Fruit fly (Drosophila melanogaster): ENCODE data around the gene CG34280.
A peak's percentile ranks its signal among the peaks of the same experiment; 100 is the strongest.

The CG34280 gene

dm6 chr3R:17391313-17391845 lies 12.1 kb downstream of the CG34280 start, which contains the start of the genes Brf and sds22 (continued):
- TF ChIP-seq psq (GFP tag; optimal IDR thresholded peaks at IDR 0.05) (peak; percentile 85), Hmr (GFP tag; optimal IDR thresholded peaks at IDR 0.05) (peak; percentile 94), NK7.1 (GFP tag; optimal IDR thresholded peaks at IDR 0.05) (peak; percentile 86), TFAM (GFP tag; optimal IDR thresholded peaks at IDR 0.05) (peak; percentile 67), chif (GFP tag; optimal IDR thresholded peaks at IDR 0.05) (peak; percentile 95 to 96), gsb (GFP tag; IDR thresholded peaks at IDR 0.05) (peak; percentile 75), CG4617 (GFP tag; optimal IDR thresholded peaks at IDR 0.05; ENCODE audit: borderline replicate concordance) (peak; percentile 95), emc (GFP tag; optimal IDR thresholded peaks at IDR 0.05) (peak; percentile 91), CG9932 (GFP tag; IDR thresholded peaks at IDR 0.05) (peak; percentile 98), CG33557 (GFP tag; optimal IDR thresholded peaks at IDR 0.05) (peak; percentile 95), B-H1 (GFP tag; IDR thresholded peaks at IDR 0.05) (peak; percentile 85), fd96Cb (tag; optimal IDR thresholded peaks at IDR 0.05) (peak; percentile 95), CG18262 (tag; optimal IDR thresholded peaks at IDR 0.05) (peak; percentile 94), ken (GFP tag; IDR thresholded peaks at IDR 0.05) (peak; percentile 93), Lim3 (GFP tag; IDR thresholded peaks at IDR 0.05) (no peak), CG6854 (GFP tag; optimal IDR thresholded peaks at IDR 0.05) (peak; percentile 67), CG12219 (GFP tag; optimal IDR thresholded peaks at IDR 0.05) (peak; percentile 86), CG3838 (GFP tag; optimal IDR thresholded peaks at IDR 0.05) (peak; percentile 89), hth (optimal IDR thresholded peaks at IDR 0.05) (no peak), CG7786 (GFP tag; optimal IDR thresholded peaks at IDR 0.05) (peak; percentile 95), corto (GFP tag; optimal IDR thresholded peaks at IDR 0.05) (peak; percentile 85), prd (optimal IDR thresholded peaks at IDR 0.05) (no peak), prd (GFP tag; IDR thresholded peaks at IDR 0.05) (peak; percentile 97), gcm (GFP tag; optimal IDR thresholded peaks at IDR 0.05) (peak; percentile 90), zen2 (GFP tag; IDR thresholded peaks at IDR 0.05; ENCODE audit: partially characterized antibody) (no peak; the same call in 2 of the 3 replicates), Eip74EF (GFP tag; optimal IDR thresholded peaks at IDR 0.05) (peak in 1 of 2 experiments; percentile 82), toy (GFP tag; IDR thresholded peaks at IDR 0.05) (peak; percentile 84; the same call in 1 of the 2 replicates), CG11085 (GFP tag; IDR thresholded peaks at IDR 0.05) (peak; percentile 84), CG9727 (GFP tag; optimal IDR thresholded peaks at IDR 0.05) (peak; percentile 95), Sox102F (GFP tag; optimal IDR thresholded peaks at IDR 0.05) (peak; percentile 95), tgo (GFP tag; IDR thresholded peaks at IDR 0.05) (peak; percentile 95), CG8290 (GFP tag; optimal IDR thresholded peaks at IDR 0.05) (peak; percentile 96), CG8290 (tag; optimal IDR thresholded peaks at IDR 0.05) (peak; percentile 71 to 88), Ravus (GFP tag; IDR thresholded peaks at IDR 0.05) (peak; percentile 70), Nf-YC (tag; optimal IDR thresholded peaks at IDR 0.05) (peak; percentile 89), CG4282 (GFP tag; optimal IDR thresholded peaks at IDR 0.05) (peak; percentile 90), fd64A (GFP tag; optimal IDR thresholded peaks at IDR 0.05) (peak; percentile 63), lab (GFP tag; optimal IDR thresholded peaks at IDR 0.05) (peak; percentile 96), crol (GFP tag; IDR thresholded peaks at IDR 0.05) (no peak; the same call in 1 of the 2 replicates), CG7987 (GFP tag; optimal IDR thresholded peaks at IDR 0.05) (peak; percentile 70), trh (GFP tag; optimal IDR thresholded peaks at IDR 0.05) (peak; percentile 93), CG17802 (tag; optimal IDR thresholded peaks at IDR 0.05) (peak; percentile 81), CG10321 (GFP tag; IDR thresholded peaks at IDR 0.05) (peak; percentile 61; the same call in 1 of the 2 replicates), wek (GFP tag; optimal IDR thresholded peaks at IDR 0.05) (peak; percentile 62), CG7372 (GFP tag; IDR thresholded peaks at IDR 0.05) (peak; percentile 92), nom (GFP tag; optimal IDR thresholded peaks at IDR 0.05) (peak; percentile 83), MBD-R2 (GFP tag; IDR thresholded peaks at IDR 0.05) (peak; percentile 94), cas (GFP tag; IDR thresholded peaks at IDR 0.05) (peak; percentile 67), CG8281 (tag; optimal IDR thresholded peaks at IDR 0.05) (peak; percentile 85), gro (GFP tag; optimal IDR thresholded peaks at IDR 0.05) (peak; percentile 96)
